Fruit fly (Drosophila melanogaster) whole organism, prepupa: ENCODE results near the gene CG5808.

Experiments used
- Blimp-1 ChIP-seq: fragments of 200-800 bp; sonication (Bioruptor generic); optimal IDR thresholded peaks from 3 replicates; lab custom pipeline; 2017; ENCODE audit warnings: missing biosample characterization, missing genetic modification characterization, mild to moderate bottlenecking, moderate library complexity, missing genetic modification reagents
- CG10631 ChIP-seq: fragments of 200-800 bp; sonication (Bioruptor generic); optimal IDR thresholded peaks from 2 replicates; lab custom pipeline; 2016; ENCODE audit warnings: missing biosample characterization, missing genetic modification characterization
- CG10669 ChIP-seq: fragments of 200-800 bp; sonication (Bioruptor generic); optimal IDR thresholded peaks from 3 replicates; lab custom pipeline; 2018; ENCODE audit warnings: missing biosample characterization, mild to moderate bottlenecking, missing genetic modification characterization, moderate library complexity
- CG11294 ChIP-seq: fragments of 200-800 bp; sonication (Bioruptor generic); IDR thresholded peaks from 2 replicates; pipeline ENCODE4 v1.3.6; 2022; ENCODE audit warnings: missing biosample characterization, missing genetic modification characterization
- CG11902 ChIP-seq: fragments of 200-800 bp; sonication (Bioruptor generic); optimal IDR thresholded peaks from 3 replicates; lab custom pipeline; 2016; ENCODE audit warnings: missing biosample characterization, missing genetic modification characterization
- CG15336 ChIP-seq: fragments of 200-800 bp; sonication (Bioruptor generic); IDR thresholded peaks from 2 replicates; pipeline ENCODE4 v1.3.6; 2022; ENCODE audit warnings: missing biosample characterization, missing genetic modification characterization
- CG16779 ChIP-seq: fragments of 200-800 bp; sonication (Bioruptor generic); optimal IDR thresholded peaks from 3 replicates; lab custom pipeline; 2017; ENCODE audit warnings: missing biosample characterization, mild to moderate bottlenecking, missing genetic modification characterization
- CG3032 ChIP-seq: fragments of 200-800 bp; optimal IDR thresholded peaks from 2 replicates; lab custom pipeline; 2019; ENCODE audit warnings: missing biosample characterization, mild to moderate bottlenecking, missing genetic modification characterization, moderate library complexity
- CG31627 ChIP-seq: fragments of 200-800 bp; sonication (Bioruptor generic); optimal IDR thresholded peaks from 3 replicates; lab custom pipeline; 2016; ENCODE audit warnings: missing biosample characterization, missing genetic modification characterization
- CG32006 ChIP-seq: fragments of 200-800 bp; sonication (Bioruptor generic); optimal IDR thresholded peaks from 3 replicates; lab custom pipeline; 2017; ENCODE audit warnings: missing biosample characterization, mild to moderate bottlenecking, missing genetic modification characterization
- CG34406 ChIP-seq: fragments of 200-800 bp; sonication (Bioruptor generic); optimal IDR thresholded peaks from 3 replicates; lab custom pipeline; 2016; ENCODE audit warnings: missing biosample characterization, missing genetic modification characterization
- CG3919 ChIP-seq: fragments of 200-800 bp; sonication (Bioruptor generic); optimal IDR thresholded peaks from 3 replicates; lab custom pipeline; 2016; ENCODE audit warnings: missing biosample characterization, missing genetic modification characterization
- CG4318 ChIP-seq: fragments of 200-800 bp; sonication (Bioruptor generic); optimal IDR thresholded peaks from 3 replicates; lab custom pipeline; 2017; ENCODE audit warnings: missing biosample characterization, mild to moderate bottlenecking, missing genetic modification characterization
- CG6276 ChIP-seq: fragments of 200-800 bp; sonication (Bioruptor generic); optimal IDR thresholded peaks from 2 replicates; lab custom pipeline; 2017; ENCODE audit warnings: missing biosample characterization, mild to moderate bottlenecking, missing genetic modification characterization
- CG6792 ChIP-seq: fragments of 200-800 bp; sonication (Bioruptor generic); optimal IDR thresholded peaks from 3 replicates; lab custom pipeline; 2016; ENCODE audit warnings: missing biosample characterization, missing genetic modification characterization
- CG6808 ChIP-seq: fragments of 200-800 bp; sonication (Bioruptor generic); optimal IDR thresholded peaks from 3 replicates; lab custom pipeline; 2017; ENCODE audit warnings: missing biosample characterization, missing genetic modification characterization, mild to moderate bottlenecking, moderate library complexity, missing genetic modification reagents
- CG6854 ChIP-seq: fragments of 200-800 bp; sonication (Bioruptor generic); optimal IDR thresholded peaks from 2 replicates; lab custom pipeline; 2017; ENCODE audit warnings: missing biosample characterization, mild to moderate bottlenecking, missing genetic modification characterization
- CG8119 ChIP-seq: fragments of 200-800 bp; sonication (Bioruptor generic); IDR thresholded peaks from 3 replicates; pipeline ENCODE4 v1.3.6; 2022; ENCODE audit warnings: missing biosample characterization, missing genetic modification characterization
- Eip75B ChIP-seq: fragments of 200-800 bp; sonication (Bioruptor generic); optimal IDR thresholded peaks from 3 replicates; lab custom pipeline; 2016; ENCODE audit warnings: missing biosample characterization, missing genetic modification characterization
- Eip78C ChIP-seq: fragments of 200-800 bp; sonication (Bioruptor generic); peaks from one replicate; lab custom pipeline; 2016; ENCODE audit warnings: missing biosample characterization, missing genetic modification characterization
- Eip93F ChIP-seq: fragments of 200-800 bp; sonication (Bioruptor generic); optimal IDR thresholded peaks from 2 replicates; lab custom pipeline; 2016; ENCODE audit warnings: missing biosample characterization, mild to moderate bottlenecking, missing genetic modification characterization
- Ets96B ChIP-seq: fragments of 200-800 bp; optimal IDR thresholded peaks from 2 replicates; lab custom pipeline; 2019; ENCODE audit warnings: missing biosample characterization, mild to moderate bottlenecking, missing genetic modification characterization, moderate library complexity
- Gug ChIP-seq: fragments of 200-800 bp; sonication (Bioruptor generic); IDR thresholded peaks from 2 replicates; pipeline ENCODE4 v1.3.6; 2022; ENCODE audit warnings: missing biosample characterization, missing genetic modification characterization
- Hr38 ChIP-seq: sonication (Bioruptor generic); optimal IDR thresholded peaks from 2 replicates; lab custom pipeline; 2016; ENCODE audit warnings: missing biosample characterization, missing genetic modification characterization
- Hr39 ChIP-seq: fragments of 200-800 bp; sonication (Bioruptor generic); optimal IDR thresholded peaks from 2 replicates; lab custom pipeline; 2016; ENCODE audit warnings: missing biosample characterization, missing genetic modification characterization
- Lpt ChIP-seq: fragments of 200-800 bp; sonication (Bioruptor generic); optimal IDR thresholded peaks from 3 replicates; lab custom pipeline; 2016; ENCODE audit warnings: missing biosample characterization, missing genetic modification characterization
- Met ChIP-seq: fragments of 200-800 bp; sonication (Bioruptor generic); optimal IDR thresholded peaks from 3 replicates; lab custom pipeline; 2016; ENCODE audit warnings: missing biosample characterization, missing genetic modification characterization
- Smox ChIP-seq: fragments of 200-800 bp; sonication (Bioruptor generic); optimal IDR thresholded peaks from 3 replicates; lab custom pipeline; 2016; ENCODE audit warnings: missing biosample characterization, missing genetic modification characterization
- acj6 ChIP-seq: fragments of 200-800 bp; sonication (Bioruptor generic); optimal IDR thresholded peaks from 3 replicates; lab custom pipeline; 2016; ENCODE audit warnings: missing biosample characterization, missing genetic modification characterization
- dac ChIP-seq: fragments of 200-800 bp; sonication (Bioruptor generic); optimal IDR thresholded peaks from 2 replicates; lab custom pipeline; 2017; ENCODE audit warnings: missing biosample characterization, mild to moderate bottlenecking, missing genetic modification characterization
- esn ChIP-seq: fragments of 200-800 bp; sonication (Bioruptor generic); optimal IDR thresholded peaks from 2 replicates; lab custom pipeline; 2016; ENCODE audit warnings: missing biosample characterization, mild to moderate bottlenecking, missing genetic modification characterization, moderate library complexity
- fd59A ChIP-seq: fragments of 200-800 bp; sonication (Bioruptor generic); optimal IDR thresholded peaks from 2 replicates; lab custom pipeline; 2017; ENCODE audit warnings: missing biosample characterization, mild to moderate bottlenecking, missing genetic modification characterization, missing genetic modification reagents
- fd85E ChIP-seq: fragments of 200-800 bp; sonication (Bioruptor generic); optimal IDR thresholded peaks from 3 replicates; lab custom pipeline; 2016; ENCODE audit warnings: missing biosample characterization, missing genetic modification characterization
- fkh ChIP-seq: fragments of 200-800 bp; sonication (Bioruptor generic); optimal IDR thresholded peaks from 3 replicates; lab custom pipeline; 2017; ENCODE audit warnings: missing biosample characterization, mild to moderate bottlenecking, missing genetic modification characterization, moderate library complexity
- lz ChIP-seq: fragments of 200-800 bp; sonication (Bioruptor generic); optimal IDR thresholded peaks from 3 replicates; lab custom pipeline; 2016; ENCODE audit warnings: missing biosample characterization, missing genetic modification characterization
- net ChIP-seq: fragments of 200-800 bp; sonication (Bioruptor generic); optimal IDR thresholded peaks from 3 replicates; lab custom pipeline; 2016; ENCODE audit warnings: missing biosample characterization, missing genetic modification characterization
- salr ChIP-seq, 2 experiments: fragments of 200-800 bp; sonication (Bioruptor generic); optimal IDR thresholded peaks; 3 replicates each; lab custom pipeline; 2016 to 2018; ENCODE audit warnings: missing biosample characterization in 2 of 2, missing genetic modification characterization in 2 of 2, mild to moderate bottlenecking in 1 of 2
- spab ChIP-seq: fragments of 200-800 bp; sonication (Bioruptor generic); optimal IDR thresholded peaks from 2 replicates; lab custom pipeline; 2017; ENCODE audit warnings: missing biosample characterization, mild to moderate bottlenecking, missing genetic modification characterization, missing genetic modification reagents
- vri ChIP-seq: fragments of 200-800 bp; sonication (Bioruptor generic); optimal IDR thresholded peaks from 3 replicates; lab custom pipeline; 2016; ENCODE audit warnings: missing biosample characterization, mild to moderate bottlenecking, missing genetic modification characterization

Gene CG5808

dm6 chr3R:24841635-24842034, 24.8 kb upstream of the CG5808 start, which contains the start of gene Esp:
Gene Esp (plus strand): TSS chr3R:24841935.
- TF ChIP-seq Hr38 (GFP tag; lab: Kevin White, UChicago) (no peak), CG6808 (no peak), Blimp-1 (GFP tag; lab: Kevin White, UChicago) (no peak), CG15336 (GFP tag; lab: Robert Waterston, UW) (no peak), CG16779 (no peak), CG32006 (no peak), CG6854 (GFP tag; lab: Kevin White, UChicago) (no peak), Smox (GFP tag; lab: Kevin White, UChicago) (no peak), CG8119 (GFP tag; lab: Robert Waterston, UW) (no peak), net (GFP tag; lab: Kevin White, UChicago) (no peak), acj6 (GFP tag; lab: Kevin White, UChicago) (no peak), Eip75B (no peak), fkh (GFP tag; lab: Kevin White, UChicago) (no peak), CG4318 (GFP tag; lab: Kevin White, UChicago) (no peak), CG31627 (GFP tag; lab: Kevin White, UChicago) (no peak), fd85E (GFP tag; lab: Kevin White, UChicago) (no peak), CG34406 (GFP tag; lab: Kevin White, UChicago) (no peak), CG3032 (tag; lab: Kevin White, UChicago) (no peak), CG10669 (no peak), Eip93F (GFP tag; lab: Kevin White, UChicago) (no peak)

- no peak for TF ChIP-seq Eip78C (GFP tag; lab: Kevin White, UChicago)
- no peak for TF ChIP-seq Gug
- TF ChIP-seq Met = no peak
- no peak for TF ChIP-seq CG10631
- no peak for TF ChIP-seq vri
- TF ChIP-seq salr (GFP tag; optimal IDR thresholded peaks at IDR 0.05; lab: Kevin White, UChicago) = no peak
- TF ChIP-seq CG11902 (GFP tag; lab: Kevin White, UChicago) = no peak
- TF ChIP-seq Hr39 (GFP tag; lab: Kevin White, UChicago) = no peak
- no peak for TF ChIP-seq spab (GFP tag; lab: Kevin White, UChicago)
- no peak for TF ChIP-seq Eip75B
- TF ChIP-seq dac = no peak
- no peak for TF ChIP-seq fd59A
- no peak for TF ChIP-seq esn (GFP tag; lab: Kevin White, UChicago)
- no peak for TF ChIP-seq Blimp-1 (GFP tag; lab: Kevin White, UChicago)
- no peak for TF ChIP-seq CG11294
- no peak for TF ChIP-seq Smox (GFP tag; lab: Kevin White, UChicago)
Measured at dm6 chr3R:24841063-24841462, 24.3 kb upstream of the CG5808 start, which contains the start of gene CG33658. Gene CG33658 (minus strand): TSS chr3R:24841163.

- no peak for TF ChIP-seq CG15336 (GFP tag; lab: Robert Waterston, UW)
- no peak for TF ChIP-seq Lpt (GFP tag; lab: Kevin White, UChicago)
- TF ChIP-seq dac = no peak
- no peak for TF ChIP-seq Ets96B
- no peak for TF ChIP-seq CG6276 (GFP tag; lab: Kevin White, UChicago)
- TF ChIP-seq CG6792 (GFP tag; lab: Kevin White, UChicago) = no peak
- no peak for TF ChIP-seq CG11902 (GFP tag; lab: Kevin White, UChicago)
- TF ChIP-seq fd59A = no peak
- TF ChIP-seq fkh (GFP tag; lab: Kevin White, UChicago) = no peak
- no peak for TF ChIP-seq CG3919 (GFP tag; lab: Kevin White, UChicago)
- no peak for TF ChIP-seq lz (GFP tag; lab: Kevin White, UChicago)
Measured at dm6 chr3R:24833652-24834051, 16.8 kb upstream of the CG5808 start, which contains the start of gene sosie. Gene sosie (plus strand): TSS chr3R:24833952.
